Worm (Caenorhabditis elegans) whole organism, mixed stage, embryonic: ENCODE measurements around the gene H37A05.4.
A peak's percentile ranks its signal among the peaks of the same experiment; 100 is the strongest.

ENCODE experiments used
- ceh-39 ChIP-seq: fragments of 150-350 bp; optimal IDR thresholded peaks from 2 replicates; lab custom pipeline; 2014; ENCODE audit warnings: missing biosample characterization, missing genetic modification characterization
- ceh-83 ChIP-seq: fragments of 200-800 bp; sonication (Bioruptor generic); optimal IDR thresholded peaks from 2 replicates; lab custom pipeline; 2018; ENCODE audit warnings: mild to moderate bottlenecking, missing genetic modification characterization, missing compliant biosample characterization
- ces-1 ChIP-seq: fragments of 150-350 bp; optimal IDR thresholded peaks from 2 replicates; lab custom pipeline; 2014; ENCODE audit warnings: missing biosample characterization, missing genetic modification reagents, missing genetic modification characterization
- flh-1 ChIP-seq: fragments of 200-800 bp; sonication (Bioruptor generic); optimal IDR thresholded peaks from 2 replicates; lab custom pipeline; 2018; ENCODE audit warnings: mild to moderate bottlenecking, missing genetic modification characterization, moderate library complexity, missing compliant biosample characterization
- lin-13 ChIP-seq: fragments of 150-350 bp; optimal IDR thresholded peaks from 2 replicates; lab custom pipeline; 2014; ENCODE audit warnings: missing biosample characterization, missing genetic modification characterization
- mls-2 ChIP-seq: sonication (generic microtip); optimal IDR thresholded peaks from 2 replicates; lab custom pipeline; 2016; ENCODE audit warnings: mild to moderate bottlenecking, missing genetic modification characterization, moderate library complexity, missing compliant biosample characterization
- nhr-12 ChIP-seq: fragments of 150-350 bp; optimal IDR thresholded peaks from 2 replicates; lab custom pipeline; 2014; ENCODE audit warnings: missing biosample characterization, missing genetic modification characterization
- nhr-28 ChIP-seq: fragments of 150-350 bp; optimal IDR thresholded peaks from 2 replicates; lab custom pipeline; 2014; ENCODE audit warnings: missing biosample characterization, missing genetic modification characterization
- pha-4 ChIP-seq: fragments of 150-350 bp; optimal IDR thresholded peaks from 2 replicates; lab custom pipeline; 2018; ENCODE audit warnings: missing biosample characterization, missing genetic modification reagents, missing genetic modification characterization
- snpc-4 ChIP-seq: fragments of 150-350 bp; optimal IDR thresholded peaks from 2 replicates; lab custom pipeline; 2014; ENCODE audit warnings: missing biosample characterization, missing genetic modification characterization
- sptf-1 ChIP-seq: sonication (generic microtip); optimal IDR thresholded peaks from 2 replicates; lab custom pipeline; 2017; ENCODE audit warnings: mild to moderate bottlenecking, missing genetic modification characterization, moderate library complexity, missing compliant biosample characterization
- unc-39 ChIP-seq: fragments of 150-350 bp; optimal IDR thresholded peaks from 2 replicates; lab custom pipeline; 2014; ENCODE audit warnings: missing biosample characterization, missing genetic modification characterization
- zip-8 ChIP-seq: fragments of 150-350 bp; optimal IDR thresholded peaks from 2 replicates; lab custom pipeline; 2014; ENCODE audit warnings: missing biosample characterization, missing genetic modification characterization
- ztf-11 ChIP-seq: fragments of 150-350 bp; optimal IDR thresholded peaks from 2 replicates; lab custom pipeline; 2014; ENCODE audit warnings: missing biosample characterization, missing genetic modification characterization

DNA sequence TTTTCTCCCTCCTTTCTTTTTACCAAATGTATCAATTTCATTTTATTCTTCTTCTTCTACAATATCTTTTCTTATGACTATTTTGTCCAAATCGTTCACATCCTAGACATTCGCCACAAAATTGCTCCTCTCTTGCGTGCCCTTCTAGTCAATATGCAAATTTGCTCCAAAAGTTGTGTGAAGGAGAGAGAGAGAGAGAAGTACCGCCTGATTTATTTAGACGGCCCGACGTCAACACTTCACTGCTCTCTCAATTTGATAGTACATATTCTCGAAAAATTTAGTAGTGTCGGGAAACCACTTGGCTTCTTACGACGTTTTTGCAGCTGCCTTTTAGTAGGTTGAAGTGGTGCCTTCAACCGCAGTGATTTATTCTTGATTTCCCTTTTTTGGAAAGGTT, 36.9 kb upstream of the H37A05.4 start:
- no peak for TF ChIP-seq lin-13 (tag; lab: Kevin White, UChicago)
- TF ChIP-seq unc-39 (tag; lab: Kevin White, UChicago): no peak
- no peak for TF ChIP-seq ztf-11 (tag; lab: Kevin White, UChicago)
- TF ChIP-seq flh-1 (GFP tag; lab: Kevin White, UChicago): no peak
- TF ChIP-seq snpc-4 (tag; lab: Kevin White, UChicago): no peak
- TF ChIP-seq ces-1 (GFP tag; lab: Kevin White, UChicago): peak; percentile 68
- TF ChIP-seq ceh-83: no peak
- TF ChIP-seq sptf-1: no peak
- TF ChIP-seq pha-4 (tag; lab: Kevin White, UChicago): no peak
- no peak for TF ChIP-seq nhr-12 (tag; lab: Kevin White, UChicago)
- no peak for TF ChIP-seq ceh-39 (tag; lab: Kevin White, UChicago)
- TF ChIP-seq zip-8 (tag; lab: Kevin White, UChicago): no peak
- TF ChIP-seq mls-2: no peak
- TF ChIP-seq nhr-28 (tag; lab: Kevin White, UChicago): no peak
